Fruit fly (Drosophila melanogaster) whole organism, pupa: ENCODE measurements around the gene Rab26.

ENCODE experiments used
- CG15710 ChIP-seq: fragments of 200-800 bp; sonication (Bioruptor generic); optimal IDR thresholded peaks from 2 replicates; lab custom pipeline; 2018; ENCODE audit warnings: missing biosample characterization, mild to moderate bottlenecking, missing genetic modification characterization, moderate library complexity
- CG4496 ChIP-seq: fragments of 200-800 bp; sonication (Bioruptor generic); IDR thresholded peaks from 3 replicates; pipeline ENCODE4 v1.3.6; 2022; ENCODE audit warnings: missing biosample characterization, missing genetic modification characterization
- D1 ChIP-seq: fragments of 200-800 bp; sonication (Bioruptor generic); optimal IDR thresholded peaks from 2 replicates; lab custom pipeline; 2018; ENCODE audit warnings: missing biosample characterization, mild to moderate bottlenecking, missing genetic modification characterization, moderate library complexity
- EcR ChIP-seq: fragments of 200-800 bp; sonication (Bioruptor generic); optimal IDR thresholded peaks from 3 replicates; lab custom pipeline; 2019; ENCODE audit warnings: missing biosample characterization, missing genetic modification characterization, mild to moderate bottlenecking, moderate library complexity, missing genetic modification reagents
- Ets98B ChIP-seq: fragments of 200-800 bp; sonication (Bioruptor generic); IDR thresholded peaks from 2 replicates; pipeline ENCODE4 v1.3.6; 2022; ENCODE audit warnings: missing biosample characterization, missing genetic modification characterization
- Pif1A ChIP-seq: fragments of 200-800 bp; sonication (Bioruptor generic); optimal IDR thresholded peaks from 3 replicates; lab custom pipeline; 2016; ENCODE audit warnings: missing biosample characterization, missing genetic modification characterization
- gl ChIP-seq: fragments of 200-800 bp; sonication (Bioruptor generic); optimal IDR thresholded peaks from 2 replicates; lab custom pipeline; 2018; ENCODE audit warnings: missing biosample characterization, mild to moderate bottlenecking, missing genetic modification characterization
- rn ChIP-seq: fragments of 200-800 bp; sonication (Bioruptor generic); IDR thresholded peaks from 2 replicates; pipeline ENCODE4 v1.3.6; 2022; ENCODE audit warnings: missing biosample characterization, missing genetic modification characterization

DNA sequence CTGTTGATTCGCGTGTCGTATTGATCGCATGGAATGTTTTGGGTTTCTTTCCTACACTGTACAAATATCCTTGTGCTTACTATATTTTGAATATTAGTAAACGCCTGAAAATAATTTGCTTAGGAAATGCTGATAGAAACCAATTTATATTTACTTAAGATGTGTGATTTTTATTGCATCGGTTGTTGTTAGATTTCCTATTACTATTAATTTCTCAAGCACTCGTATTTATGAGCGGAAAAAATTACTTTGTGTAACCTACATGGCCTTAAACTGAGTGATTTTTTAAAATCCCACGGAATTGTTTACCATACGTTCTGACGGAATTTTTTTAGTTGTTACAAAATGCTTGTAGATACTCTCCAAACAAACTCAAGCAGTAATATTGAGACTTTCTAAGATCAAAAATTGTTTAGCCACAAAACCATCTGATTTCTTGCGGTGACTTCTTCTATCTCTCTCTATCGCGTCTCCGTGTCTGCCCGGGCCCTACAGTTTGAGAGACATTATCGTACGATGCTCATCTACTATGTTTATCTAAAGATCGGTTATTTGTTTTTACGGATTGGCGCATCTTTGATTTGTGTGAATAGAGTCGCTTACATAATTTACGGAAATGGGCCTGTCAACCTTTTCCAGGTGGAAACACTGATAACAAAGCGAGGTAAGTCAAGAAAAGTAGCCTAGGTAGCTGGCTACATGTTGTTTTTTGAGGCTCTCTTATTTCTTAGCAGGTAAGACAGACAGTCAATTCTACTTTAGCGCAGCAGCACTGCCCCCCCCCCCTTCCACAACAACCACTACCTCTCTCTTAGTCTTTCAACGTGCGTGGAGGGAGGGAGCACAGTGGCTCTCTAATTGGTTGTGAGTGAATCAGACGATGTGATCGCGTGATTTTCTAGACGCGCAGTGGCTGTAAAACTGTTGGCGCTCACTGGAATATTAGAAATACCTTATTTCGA lies 42.0 kb upstream of the Rab26 start:
- TF ChIP-seq EcR (no peak), D1 (no peak), rn (GFP tag; lab: Robert Waterston, UW) (no peak), gl (tag; lab: Kevin White, UChicago) (no peak), CG4496 (GFP tag; lab: Robert Waterston, UW) (no peak), Pif1A (GFP tag; lab: Kevin White, UChicago) (no peak), Ets98B (GFP tag; lab: Robert Waterston, UW) (peak; percentile 17; the same call in 1 of the 2 replicates), CG15710 (peak; percentile 5)
